Fruit fly (Drosophila melanogaster) whole organism, embryonic: ENCODE measurements around the gene upd1.

Source experiments
- CG10147 ChIP-seq: fragments of 200-800 bp; sonication (Bioruptor generic); optimal IDR thresholded peaks from 2 replicates; lab custom pipeline; 2019; ENCODE audit warnings: missing biosample characterization, mild to moderate bottlenecking, missing genetic modification characterization, moderate library complexity
- CG12071 ChIP-seq: fragments of 200-800 bp; sonication (Bioruptor generic); optimal IDR thresholded peaks from 3 replicates; lab custom pipeline; 2018; ENCODE audit warnings: missing biosample characterization, mild to moderate bottlenecking, missing genetic modification characterization
- CG13123 ChIP-seq: fragments of 200-800 bp; sonication (Bioruptor generic); optimal IDR thresholded peaks from 2 replicates; lab custom pipeline; 2016; ENCODE audit warnings: missing biosample characterization, missing genetic modification characterization
- CG16815 ChIP-seq: fragments of 200-800 bp; sonication (Bioruptor generic); optimal IDR thresholded peaks from 3 replicates; lab custom pipeline; 2017; ENCODE audit warnings: missing biosample characterization, mild to moderate bottlenecking, missing genetic modification characterization
- CG4730 ChIP-seq: fragments of 200-800 bp; sonication (Bioruptor generic); IDR thresholded peaks from 2 replicates; pipeline ENCODE4 v1.3.6; 2022; ENCODE audit warnings: missing biosample characterization, missing genetic modification characterization
- CHES-1-like ChIP-seq: fragments of 200-800 bp; sonication (Bioruptor generic); optimal IDR thresholded peaks from 2 replicates; lab custom pipeline; 2016; ENCODE audit warnings: missing biosample characterization, missing genetic modification characterization
- Mad ChIP-seq: fragments of 200-800 bp; sonication (Bioruptor generic); optimal IDR thresholded peaks from 2 replicates; lab custom pipeline; 2016; ENCODE audit warnings: missing biosample characterization, missing genetic modification characterization
- Taf1 ChIP-seq: fragments of 200-800 bp; sonication (Bioruptor generic); IDR thresholded peaks from 2 replicates; pipeline ENCODE4 v1.3.6; 2022; ENCODE audit warnings: missing biosample characterization, missing genetic modification characterization
- bowl ChIP-seq: fragments of 200-800 bp; sonication (Bioruptor generic); IDR thresholded peaks from 2 replicates; pipeline ENCODE4 v1.3.6; 2022; ENCODE audit warnings: missing biosample characterization, missing genetic modification characterization
- ro ChIP-seq: fragments of 200-800 bp; sonication (Bioruptor generic); IDR thresholded peaks from 2 replicates; pipeline ENCODE4 v1.3.6; 2022; ENCODE audit warnings: missing biosample characterization, missing genetic modification characterization

DNA sequence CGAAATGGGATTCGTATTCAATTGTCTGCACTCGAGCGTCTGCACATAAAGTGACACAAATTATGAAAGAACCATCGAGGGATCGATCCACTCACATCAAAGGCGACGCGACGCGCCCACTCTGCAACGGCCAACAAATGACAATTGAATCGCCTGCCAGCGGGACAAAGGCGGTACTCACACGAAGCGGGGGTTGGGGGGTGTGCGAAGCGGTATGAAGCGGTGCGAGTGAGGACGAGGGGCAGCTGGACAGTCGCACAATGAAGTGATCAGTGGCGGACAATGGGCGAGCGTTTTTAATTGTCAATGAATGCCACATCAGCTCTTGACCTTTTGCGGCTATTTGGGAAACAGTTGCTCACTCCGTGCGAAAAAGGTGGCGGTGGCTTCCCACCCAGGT lies 21.5 kb downstream of the upd1 start:
- no peak for TF ChIP-seq CG10147 (GFP tag; lab: Kevin White, UChicago)
- TF ChIP-seq bowl (GFP tag; lab: Robert Waterston, UW) = no peak
- no peak for TF ChIP-seq CG4730 (GFP tag; lab: Robert Waterston, UW)
- no peak for TF ChIP-seq Mad (GFP tag; lab: Kevin White, UChicago)
- no peak for TF ChIP-seq CG12071 (GFP tag; lab: Kevin White, UChicago)
- TF ChIP-seq CG13123 (GFP tag; lab: Kevin White, UChicago) = no peak
- no peak for TF ChIP-seq ro (GFP tag; lab: Robert Waterston, UW)
- TF ChIP-seq CHES-1-like (GFP tag; lab: Kevin White, UChicago) = no peak
- no peak for TF ChIP-seq CG16815 (GFP tag; lab: Kevin White, UChicago)
- no peak for TF ChIP-seq Taf1
